Fruit fly (Drosophila melanogaster) whole organism, embryonic: ENCODE data around the gene CG43658.
A peak's percentile ranks its signal among the peaks of the same experiment; 100 is the strongest.

ENCODE experiments used
- B-H2 ChIP-seq: fragments of 200-800 bp; sonication (Bioruptor generic); optimal IDR thresholded peaks from 2 replicates; lab custom pipeline; 2018; ENCODE audit warnings: missing biosample characterization, mild to moderate bottlenecking, missing genetic modification characterization
- CG10147 ChIP-seq: fragments of 200-800 bp; sonication (Bioruptor generic); optimal IDR thresholded peaks from 2 replicates; lab custom pipeline; 2019; ENCODE audit warnings: missing biosample characterization, mild to moderate bottlenecking, missing genetic modification characterization, moderate library complexity
- CG10274 ChIP-seq: fragments of 200-800 bp; sonication (Bioruptor generic); optimal IDR thresholded peaks from 3 replicates; lab custom pipeline; 2017; ENCODE audit warnings: missing biosample characterization, mild to moderate bottlenecking, missing genetic modification characterization
- CG10431 ChIP-seq: fragments of 200-800 bp; sonication (Bioruptor generic); optimal IDR thresholded peaks from 3 replicates; lab custom pipeline; 2018; ENCODE audit warnings: missing biosample characterization, mild to moderate bottlenecking, missing genetic modification characterization
- CG10462 ChIP-seq: fragments of 200-800 bp; sonication (Bioruptor generic); optimal IDR thresholded peaks from 2 replicates; lab custom pipeline; 2016; ENCODE audit warnings: missing biosample characterization, missing genetic modification characterization
- CG10654 ChIP-seq: fragments of 200-800 bp; sonication (Bioruptor generic); optimal IDR thresholded peaks from 2 replicates; lab custom pipeline; 2016; ENCODE audit warnings: missing biosample characterization, missing genetic modification characterization
- CG12219 ChIP-seq: fragments of 200-800 bp; sonication (Bioruptor generic); optimal IDR thresholded peaks from 3 replicates; lab custom pipeline; 2018; ENCODE audit warnings: missing biosample characterization, mild to moderate bottlenecking, missing genetic modification characterization
- CG12391 ChIP-seq: fragments of 200-800 bp; sonication (Bioruptor generic); optimal IDR thresholded peaks from 3 replicates; lab custom pipeline; 2018; ENCODE audit warnings: missing biosample characterization, mild to moderate bottlenecking, missing genetic modification characterization, moderate library complexity
- CG13624 ChIP-seq: fragments of 200-800 bp; sonication (Bioruptor generic); optimal IDR thresholded peaks from 2 replicates; lab custom pipeline; 2016; ENCODE audit warnings: missing biosample characterization, missing genetic modification characterization
- CG1529 ChIP-seq: fragments of 200-800 bp; sonication (Bioruptor generic); optimal IDR thresholded peaks from 3 replicates; lab custom pipeline; 2018; ENCODE audit warnings: missing biosample characterization, missing genetic modification characterization
- CG1603 ChIP-seq: fragments of 200-800 bp; sonication (Bioruptor generic); optimal IDR thresholded peaks from 2 replicates; lab custom pipeline; 2019; ENCODE audit warnings: missing biosample characterization, mild to moderate bottlenecking, missing genetic modification characterization, moderate library complexity
- CG16813 ChIP-seq: fragments of 200-800 bp; sonication (Bioruptor generic); IDR thresholded peaks from 3 replicates; pipeline ENCODE4 v1.3.6; 2022; ENCODE audit warnings: missing biosample characterization, missing genetic modification characterization; ENCODE audit not compliant: partially characterized antibody
- CG17385 ChIP-seq: fragments of 200-800 bp; sonication (Bioruptor generic); optimal IDR thresholded peaks from 3 replicates; lab custom pipeline; 2018; ENCODE audit warnings: missing biosample characterization, mild to moderate bottlenecking, missing genetic modification characterization
- CG1832 ChIP-seq: fragments of 200-800 bp; sonication (Bioruptor generic); optimal IDR thresholded peaks from 2 replicates; lab custom pipeline; 2017; ENCODE audit warnings: missing biosample characterization, mild to moderate bottlenecking, missing genetic modification characterization, inconsistent platforms
- CG2889 ChIP-seq: fragments of 200-800 bp; sonication (Bioruptor generic); IDR thresholded peaks from 3 replicates; pipeline ENCODE4 v1.3.6; 2022; ENCODE audit warnings: missing biosample characterization, missing genetic modification characterization
- CG3065 ChIP-seq: fragments of 200-800 bp; sonication (Bioruptor generic); optimal IDR thresholded peaks from 2 replicates; lab custom pipeline; 2016; ENCODE audit warnings: missing biosample characterization, missing genetic modification characterization
- CG3995 ChIP-seq: fragments of 200-800 bp; sonication (Bioruptor generic); optimal IDR thresholded peaks from 3 replicates; lab custom pipeline; 2016; ENCODE audit warnings: missing biosample characterization, missing genetic modification characterization
- CG4424 ChIP-seq: fragments of 200-800 bp; sonication (Bioruptor generic); optimal IDR thresholded peaks from 3 replicates; lab custom pipeline; 2016; ENCODE audit warnings: missing biosample characterization, missing genetic modification characterization
- CG6254 ChIP-seq: fragments of 200-800 bp; sonication (Bioruptor generic); optimal IDR thresholded peaks from 3 replicates; lab custom pipeline; 2017; ENCODE audit warnings: mild to moderate bottlenecking, missing biosample characterization, missing genetic modification reagents, missing genetic modification characterization
- CG7928 ChIP-seq: fragments of 200-800 bp; sonication (Bioruptor generic); optimal IDR thresholded peaks from 2 replicates; lab custom pipeline; 2017; ENCODE audit warnings: missing biosample characterization, mild to moderate bottlenecking, missing genetic modification characterization
- CG9437 ChIP-seq: fragments of 200-800 bp; sonication (Bioruptor generic); optimal IDR thresholded peaks from 2 replicates; lab custom pipeline; 2018; ENCODE audit warnings: missing biosample characterization, mild to moderate bottlenecking, missing genetic modification characterization
- CG9817 ChIP-seq: fragments of 200-800 bp; sonication (Bioruptor generic); optimal IDR thresholded peaks from 2 replicates; lab custom pipeline; 2018; ENCODE audit warnings: missing biosample characterization, mild to moderate bottlenecking, missing genetic modification characterization, moderate library complexity
- CG9876 ChIP-seq: fragments of 200-800 bp; sonication (Bioruptor generic); optimal IDR thresholded peaks from 2 replicates; lab custom pipeline; 2016; ENCODE audit warnings: missing biosample characterization, missing genetic modification characterization
- Fer1 ChIP-seq: fragments of 200-800 bp; sonication (Bioruptor generic); optimal IDR thresholded peaks from 2 replicates; lab custom pipeline; 2017; ENCODE audit warnings: missing biosample characterization, mild to moderate bottlenecking, missing genetic modification characterization
- Hr39 ChIP-seq: fragments of >200 bp; optimal IDR thresholded peaks from 2 replicates; lab custom pipeline; 2017
- Kr ChIP-seq: fragments of 200-800 bp; sonication (Bioruptor generic); optimal IDR thresholded peaks from 2 replicates; lab custom pipeline; 2017; ENCODE audit warnings: missing biosample characterization, mild to moderate bottlenecking, missing genetic modification characterization
- Mes4 ChIP-seq: fragments of 200-800 bp; sonication (Bioruptor generic); optimal IDR thresholded peaks from 2 replicates; lab custom pipeline; 2016; ENCODE audit warnings: missing biosample characterization, missing genetic modification characterization
- NC2β ChIP-seq: fragments of 200-800 bp; sonication (Bioruptor generic); optimal IDR thresholded peaks from 2 replicates; lab custom pipeline; 2016; ENCODE audit warnings: missing biosample characterization, missing genetic modification characterization
- Neu2 ChIP-seq: fragments of 200-800 bp; sonication (Bioruptor generic); optimal IDR thresholded peaks from 3 replicates; lab custom pipeline; 2016; ENCODE audit warnings: missing biosample characterization, missing genetic modification characterization, borderline replicate concordance
- TFAM ChIP-seq: fragments of 200-800 bp; sonication (Bioruptor generic); optimal IDR thresholded peaks from 2 replicates; lab custom pipeline; 2017; ENCODE audit warnings: missing biosample characterization, missing genetic modification characterization, inconsistent platforms
- Xbp1 ChIP-seq: fragments of 200-800 bp; sonication (Bioruptor generic); optimal IDR thresholded peaks from 3 replicates; lab custom pipeline; 2016; ENCODE audit warnings: missing biosample characterization, mild to moderate bottlenecking, missing genetic modification characterization
- bbx ChIP-seq: fragments of 200-800 bp; sonication (Bioruptor generic); IDR thresholded peaks from 2 replicates; pipeline ENCODE4 v1.3.6; 2022; ENCODE audit warnings: missing biosample characterization, missing genetic modification characterization; ENCODE audit not compliant: partially characterized antibody
- cas ChIP-seq: fragments of 200-800 bp; sonication (Bioruptor generic); IDR thresholded peaks from 2 replicates; pipeline ENCODE4 v1.3.6; 2022; ENCODE audit warnings: missing biosample characterization, missing genetic modification characterization
- ci ChIP-seq: fragments of 200-800 bp; sonication (Bioruptor generic); IDR thresholded peaks from 3 replicates; pipeline ENCODE4 v1.3.6; 2022; ENCODE audit warnings: missing biosample characterization, missing genetic modification characterization
- eve ChIP-seq, 2 experiments: fragments of >200 bp; optimal IDR thresholded peaks; 2 replicates each; lab custom pipeline; 2017; ENCODE audit warnings: missing biosample characterization in 2 of 2, missing genetic modification characterization in 2 of 2
- ken ChIP-seq: fragments of 200-800 bp; sonication (Bioruptor generic); IDR thresholded peaks from 3 replicates; pipeline ENCODE4 v1.3.6; 2022; ENCODE audit warnings: missing biosample characterization, missing genetic modification characterization
- lbe ChIP-seq: fragments of 200-800 bp; sonication (Bioruptor generic); optimal IDR thresholded peaks from 2 replicates; lab custom pipeline; 2016; ENCODE audit warnings: missing biosample characterization, mild to moderate bottlenecking, missing genetic modification characterization
- luna ChIP-seq: fragments of 200-800 bp; sonication (Bioruptor generic); optimal IDR thresholded peaks from 2 replicates; lab custom pipeline; 2016; ENCODE audit warnings: missing biosample characterization, missing genetic modification characterization
- mirr ChIP-seq: fragments of 200-800 bp; sonication (Bioruptor generic); optimal IDR thresholded peaks from 3 replicates; lab custom pipeline; 2018; ENCODE audit warnings: missing biosample characterization, mild to moderate bottlenecking, missing genetic modification characterization
- org-1 ChIP-seq: fragments of 200-800 bp; sonication (Bioruptor generic); optimal IDR thresholded peaks from 2 replicates; lab custom pipeline; 2017; ENCODE audit warnings: missing biosample characterization, missing genetic modification characterization
- pan ChIP-seq, 4 experiments: fragments of >200 bp in 3 of 4; fragments of 200-800 bp in 1 of 4; sonication (Bioruptor generic) in 1 of 4; optimal IDR thresholded peaks in 3 of 4; IDR thresholded peaks in 1 of 4; 2 replicates each; pipeline versions ENCODE4 v1.3.6 to Lab custom; 2017 to 2022; ENCODE audit warnings: missing biosample characterization in 2 of 4, missing genetic modification characterization in 2 of 4, mixed read lengths in 1 of 4
- pita ChIP-seq: fragments of 200-800 bp; sonication (Bioruptor generic); optimal IDR thresholded peaks from 2 replicates; lab custom pipeline; 2017; ENCODE audit warnings: missing biosample characterization, mild to moderate bottlenecking, missing genetic modification characterization
- pum ChIP-seq: fragments of 200-800 bp; sonication (Bioruptor generic); optimal IDR thresholded peaks from 2 replicates; lab custom pipeline; 2016; ENCODE audit warnings: missing biosample characterization, missing genetic modification characterization
- sens-2 ChIP-seq: fragments of 200-800 bp; sonication (Bioruptor generic); IDR thresholded peaks from 2 replicates; pipeline ENCODE4 v1.3.6; 2022; ENCODE audit warnings: missing biosample characterization, missing genetic modification characterization
- shn ChIP-seq: fragments of 200-800 bp; sonication (Bioruptor generic); optimal IDR thresholded peaks from 3 replicates; lab custom pipeline; 2016; ENCODE audit warnings: missing biosample characterization, missing genetic modification characterization
- sisA ChIP-seq: fragments of 200-800 bp; sonication (Bioruptor generic); IDR thresholded peaks from 2 replicates; pipeline ENCODE4 v1.3.6; 2022; ENCODE audit warnings: missing biosample characterization, missing genetic modification characterization
- slp2 ChIP-seq: fragments of 200-800 bp; sonication (Bioruptor generic); optimal IDR thresholded peaks from 2 replicates; lab custom pipeline; 2016; ENCODE audit warnings: missing biosample characterization, missing genetic modification characterization
- ssp ChIP-seq: fragments of 200-800 bp; sonication (Bioruptor generic); IDR thresholded peaks from 2 replicates; pipeline ENCODE4 v1.3.6; 2022; ENCODE audit warnings: missing biosample characterization, missing genetic modification characterization
- tup ChIP-seq: fragments of 200-800 bp; sonication (Bioruptor generic); optimal IDR thresholded peaks from 2 replicates; lab custom pipeline; 2016; ENCODE audit warnings: missing biosample characterization, mild to moderate bottlenecking, missing genetic modification characterization, moderate library complexity
- tx ChIP-seq: fragments of 200-800 bp; sonication (Bioruptor generic); optimal IDR thresholded peaks from 2 replicates; lab custom pipeline; 2016; ENCODE audit warnings: missing biosample characterization, missing genetic modification characterization
- vvl ChIP-seq: fragments of 200-800 bp; sonication (Bioruptor generic); IDR thresholded peaks from 2 replicates; pipeline ENCODE4 v1.3.6; 2022; ENCODE audit warnings: missing biosample characterization, missing genetic modification characterization

CG43658 gene

DNA sequence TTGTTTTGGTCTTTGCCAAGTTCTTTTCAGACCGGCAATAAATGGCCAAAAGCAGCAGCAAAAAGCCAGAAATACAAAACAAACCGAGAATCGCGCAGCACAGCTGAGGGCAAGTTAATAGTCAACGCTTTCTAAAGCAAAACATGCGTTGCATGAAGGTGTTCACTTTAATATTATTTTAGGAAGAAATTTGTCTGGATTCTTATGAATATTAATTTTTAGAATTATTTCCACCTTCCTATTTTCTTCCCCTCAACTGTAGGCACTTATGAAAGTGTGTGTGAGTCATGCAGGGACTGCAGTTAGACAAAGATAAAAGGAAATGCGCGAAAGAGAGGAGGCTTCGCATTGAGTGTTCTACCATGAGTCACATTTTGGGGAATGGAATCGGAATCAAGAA is 69.8 kb downstream of the CG43658 start (continued):
- TF ChIP-seq CG9817 (tag; lab: Kevin White, UChicago) (peak; percentile 14), CG12219 (GFP tag; lab: Kevin White, UChicago) (peak; percentile 16), TFAM (GFP tag; lab: Kevin White, UChicago) (no peak), ci (peak; percentile 88), CG3065 (GFP tag; lab: Kevin White, UChicago) (no peak), ken (GFP tag; lab: Robert Waterston, UW) (0 out of 3 replicates have a peak, but pooled peaks have one; percentile 57), CG1603 (tag; lab: Kevin White, UChicago) (peak; percentile 59), sisA (GFP tag; lab: Robert Waterston, UW) (peak; percentile 66), CG4424 (GFP tag; lab: Kevin White, UChicago) (peak; percentile 62), CG9437 (GFP tag; lab: Kevin White, UChicago) (no peak), tx (GFP tag; lab: Kevin White, UChicago) (no peak), slp2 (GFP tag; lab: Kevin White, UChicago) (peak; percentile 10), cas (GFP tag; lab: Robert Waterston, UW) (no peak), tup (GFP tag; lab: Kevin White, UChicago) (no peak), Neu2 (GFP tag; lab: Kevin White, UChicago) (no peak), bbx (no peak), lbe (GFP tag; lab: Kevin White, UChicago) (peak; percentile 92), shn (GFP tag; lab: Kevin White, UChicago) (no peak), Fer1 (GFP tag; lab: Kevin White, UChicago) (peak; percentile 15), sens-2 (GFP tag; lab: Robert Waterston, UW) (0 out of 2 replicates have a peak, but pooled peaks have one; percentile 40), CG9876 (GFP tag; lab: Kevin White, UChicago) (no peak), CG1832 (GFP tag; lab: Kevin White, UChicago) (no peak), CG13624 (peak; percentile 20), pum (GFP tag; lab: Kevin White, UChicago) (peak; percentile 31), pan (optimal IDR thresholded peaks at IDR 0.05; lab: Kevin White, UChicago) (no peak), pan (GFP tag; optimal IDR thresholded peaks at IDR 0.05 in 1 of 2, IDR thresholded peaks at IDR 0.05 in 1 of 2) (peak in 1 of 2 experiments; percentile 74), CG12391 (tag; lab: Kevin White, UChicago) (peak; percentile 62), Hr39 (lab: Kevin White, UChicago) (no peak), CG2889 (GFP tag; lab: Robert Waterston, UW) (no peak), org-1 (peak; percentile 5), luna (no peak), CG10654 (GFP tag; lab: Kevin White, UChicago) (peak; percentile 34), CG7928 (GFP tag; lab: Kevin White, UChicago) (no peak), Kr (GFP tag; lab: Kevin White, UChicago) (no peak), CG3995 (GFP tag; lab: Kevin White, UChicago) (no peak), CG1529 (GFP tag; lab: Kevin White, UChicago) (no peak), CG6254 (peak; percentile 32), vvl (GFP tag; lab: Robert Waterston, UW) (peak; percentile 77), CG16813 (GFP tag; lab: Robert Waterston, UW) (no peak), CG10462 (GFP tag; lab: Kevin White, UChicago) (peak; percentile 26), CG10147 (no peak), CG10274 (GFP tag; lab: Kevin White, UChicago) (no peak), eve (GFP tag; optimal IDR thresholded peaks at IDR 0.05; lab: Kevin White, UChicago) (peak in 1 of 2 experiments; percentile 26), CG10431 (GFP tag; lab: Kevin White, UChicago) (no peak), B-H2 (GFP tag; lab: Kevin White, UChicago) (no peak), mirr (GFP tag; lab: Kevin White, UChicago) (no peak), Mes4 (peak; percentile 6), Xbp1 (peak; percentile 60), ssp (GFP tag; lab: Robert Waterston, UW) (peak; percentile 32; the same call in 1 of the 2 replicates), CG17385 (GFP tag; lab: Kevin White, UChicago) (peak; percentile 42), NC2β (GFP tag; lab: Kevin White, UChicago) (peak; percentile 27), pita (no peak)
